Worm (Caenorhabditis elegans) whole organism, L1 larva: Measurements from ENCODE around the gene sra-33.
A peak's percentile ranks its signal among the peaks of the same experiment; 100 is the strongest.

ENCODE experiments used
- ama-1 ChIP-seq: fragments of 150-350 bp; optimal IDR thresholded peaks from 2 replicates; lab custom pipeline; 2014
- ceh-63 ChIP-seq: fragments of 200-800 bp; sonication (Bioruptor generic); optimal IDR thresholded peaks from 2 replicates; lab custom pipeline; 2018; ENCODE audit warnings: mild to moderate bottlenecking, missing genetic modification characterization, missing compliant biosample characterization
- ces-1 ChIP-seq: fragments of 150-350 bp; optimal IDR thresholded peaks from 2 replicates; lab custom pipeline; 2014; ENCODE audit warnings: missing biosample characterization, missing genetic modification reagents, missing genetic modification characterization
- fkh-10 ChIP-seq: sonication (generic microtip); optimal IDR thresholded peaks from 2 replicates; lab custom pipeline; 2017; ENCODE audit warnings: missing biosample characterization, missing genetic modification reagents, missing genetic modification characterization
- jun-1 ChIP-seq: fragments of 150-350 bp; optimal IDR thresholded peaks from 2 replicates; lab custom pipeline; 2014; ENCODE audit warnings: missing biosample characterization, missing genetic modification reagents, missing genetic modification characterization
- lsy-2 ChIP-seq, 2 experiments: fragments of 150-350 bp; optimal IDR thresholded peaks; 2 replicates each; lab custom pipeline; 2014; ENCODE audit warnings: missing biosample characterization in 2 of 2, missing genetic modification characterization in 2 of 2
- nhr-11 ChIP-seq: fragments of 150-350 bp; optimal IDR thresholded peaks from 2 replicates; lab custom pipeline; 2014; ENCODE audit warnings: missing biosample characterization, missing genetic modification characterization
- nhr-77 ChIP-seq: fragments of 150-350 bp; optimal IDR thresholded peaks from 2 replicates; lab custom pipeline; 2014; ENCODE audit warnings: missing biosample characterization, missing genetic modification characterization
- rnt-1 ChIP-seq: sonication (generic microtip); optimal IDR thresholded peaks from 2 replicates; lab custom pipeline; 2016; ENCODE audit warnings: mild to moderate bottlenecking, missing genetic modification characterization, moderate library complexity, missing compliant biosample characterization
- unc-86 ChIP-seq: sonication (generic microtip); optimal IDR thresholded peaks from 2 replicates; lab custom pipeline; 2016; ENCODE audit warnings: missing genetic modification characterization, missing compliant biosample characterization
- ztf-11 ChIP-seq, 2 experiments: sonication (generic microtip); optimal IDR thresholded peaks; 2 replicates each; lab custom pipeline; 2016 to 2017; ENCODE audit warnings: missing genetic modification characterization in 2 of 2, missing biosample characterization in 1 of 2, missing compliant biosample characterization in 1 of 2

ce11 chrII:4507669-4508068 is 29.4 kb downstream of the sra-33 start:
- peak in 1 of 2 experiments; percentile 28 for TF ChIP-seq lsy-2 (tag; optimal IDR thresholded peaks at IDR 0.05; lab: Kevin White, UChicago)
- no peak for TF ChIP-seq jun-1 (tag; lab: Kevin White, UChicago)
- no peak for TF ChIP-seq ztf-11 (tag; optimal IDR thresholded peaks at IDR 0.05; lab: Kevin White, UChicago)
- no peak for TF ChIP-seq ces-1 (GFP tag; lab: Kevin White, UChicago)
- TF ChIP-seq ceh-63 (GFP tag; lab: Kevin White, UChicago): no peak
- no peak for TF ChIP-seq nhr-77 (tag; lab: Kevin White, UChicago)
- TF ChIP-seq fkh-10 (GFP tag; lab: Kevin White, UChicago): no peak
- no peak for TF ChIP-seq unc-86 (tag; lab: Kevin White, UChicago)
- no peak for TF ChIP-seq rnt-1 (tag; lab: Kevin White, UChicago)
- TF ChIP-seq nhr-11: no peak
- TF ChIP-seq ama-1: no peak
